Fruit fly (Drosophila melanogaster): ENCODE data around the gene Mettl3.

Gene Mettl3

DNA sequence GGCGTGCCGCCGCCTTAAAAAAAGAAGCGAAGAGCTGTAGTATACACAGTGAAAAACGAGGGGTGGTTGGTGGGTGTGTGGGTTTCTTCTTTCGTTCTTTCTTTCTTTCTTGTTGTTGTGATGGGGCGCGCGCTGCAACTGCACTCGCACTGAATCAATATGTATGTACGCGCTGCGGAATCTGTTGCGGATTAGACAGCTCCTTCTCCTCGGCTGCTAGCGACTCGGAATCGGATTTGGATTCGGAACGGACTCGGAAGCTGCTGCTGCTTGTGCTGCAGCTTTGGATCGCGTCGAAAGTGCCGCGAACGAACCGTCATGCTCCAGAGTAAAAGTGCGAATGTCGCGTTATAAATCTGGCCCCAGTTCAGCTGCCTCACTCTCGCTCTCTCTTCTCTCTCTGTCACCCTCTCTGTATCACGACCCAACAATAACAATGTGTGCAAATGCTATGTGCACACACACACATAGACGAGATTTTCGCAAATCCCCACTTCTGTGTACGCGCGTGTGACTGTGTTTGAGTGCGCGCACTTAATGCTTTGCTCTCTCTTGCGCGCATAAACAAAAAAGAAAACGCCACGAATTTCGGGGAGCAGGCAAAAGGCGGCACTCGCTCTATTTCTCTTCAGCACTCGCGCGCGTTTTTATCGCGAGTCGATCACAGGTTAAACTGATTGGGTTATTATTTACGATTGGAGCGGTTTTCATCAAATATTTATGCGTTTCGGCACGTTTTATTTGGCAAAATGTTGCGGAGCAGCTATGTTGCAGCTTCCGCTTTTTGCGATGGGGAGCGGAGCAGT, 735 bp upstream of the Mettl3 start (continued):
- TF ChIP-seq Hey (tag; optimal IDR thresholded peaks at IDR 0.05) = no peak
- TF ChIP-seq CG12236 (GFP tag; optimal IDR thresholded peaks at IDR 0.05) = no peak
- no peak for TF ChIP-seq az2 (GFP tag; optimal IDR thresholded peaks at IDR 0.05)
- TF ChIP-seq fd64A (GFP tag; optimal IDR thresholded peaks at IDR 0.05) = no peak
- TF ChIP-seq mam (GFP tag; optimal IDR thresholded peaks at IDR 0.05) = no peak
- no peak for TF ChIP-seq Kr (GFP tag; optimal IDR thresholded peaks at IDR 0.05)
- no peak for TF ChIP-seq CG10209 (GFP tag; optimal IDR thresholded peaks at IDR 0.05)
- no peak for TF ChIP-seq luna (GFP tag; optimal IDR thresholded peaks at IDR 0.05)
- TF ChIP-seq CG1832 (GFP tag; optimal IDR thresholded peaks at IDR 0.05) = peak; percentile 51
- no peak for TF ChIP-seq Hr78 (GFP tag; optimal IDR thresholded peaks at IDR 0.05)
- TF ChIP-seq CG1024 (GFP tag; IDR thresholded peaks at IDR 0.05) = no peak
- TF ChIP-seq CG12942 (GFP tag; optimal IDR thresholded peaks at IDR 0.05) = no peak
- no peak for TF ChIP-seq CG18764 (GFP tag; optimal IDR thresholded peaks at IDR 0.05)
- TF ChIP-seq NfI (GFP tag; optimal IDR thresholded peaks at IDR 0.05) = no peak
- no peak for TF ChIP-seq CG6791 (GFP tag; IDR thresholded peaks at IDR 0.05; ENCODE audit: partially characterized antibody)
- TF ChIP-seq CG18011 (GFP tag; optimal IDR thresholded peaks at IDR 0.05) = no peak
- TF ChIP-seq CG2875 (GFP tag; optimal IDR thresholded peaks at IDR 0.05) = no peak
- no peak for TF ChIP-seq pan (optimal IDR thresholded peaks at IDR 0.05)
- TF ChIP-seq pan (GFP tag; optimal IDR thresholded peaks at IDR 0.05 in 1 of 2, IDR thresholded peaks at IDR 0.05 in 1 of 2) = peak in 1 of 2 experiments; percentile 17
- TF ChIP-seq CG5245 (GFP tag; optimal IDR thresholded peaks at IDR 0.05) = no peak
- no peak for TF ChIP-seq CG12104 (GFP tag; optimal IDR thresholded peaks at IDR 0.05)
- no peak for TF ChIP-seq CG17829 (tag; optimal IDR thresholded peaks at IDR 0.05)
- TF ChIP-seq CG15073 (GFP tag; optimal IDR thresholded peaks at IDR 0.05) = no peak
- TF ChIP-seq Neu2 (GFP tag; optimal IDR thresholded peaks at IDR 0.05; ENCODE audit: borderline replicate concordance) = no peak
- TF ChIP-seq corto (GFP tag; optimal IDR thresholded peaks at IDR 0.05) = no peak
- TF ChIP-seq CG4360 (GFP tag; IDR thresholded peaks at IDR 0.05) = peak; percentile 67
- no peak for TF ChIP-seq nerfin-2 (GFP tag; IDR thresholded peaks at IDR 0.05; ENCODE audit: partially characterized antibody)
- peak; percentile 49 for TF ChIP-seq Med (GFP tag)
- no peak for TF ChIP-seq CG7987 (GFP tag; optimal IDR thresholded peaks at IDR 0.05)
- TF ChIP-seq Doc2 (GFP tag; IDR thresholded peaks at IDR 0.05) = no peak
- TF ChIP-seq CG10274 (GFP tag; optimal IDR thresholded peaks at IDR 0.05) = no peak
- no peak for TF ChIP-seq CG30020 (tag; optimal IDR thresholded peaks at IDR 0.05)
- TF ChIP-seq Tbp (GFP tag; optimal IDR thresholded peaks at IDR 0.05) = no peak
- no peak for TF ChIP-seq CG42726 (GFP tag; IDR thresholded peaks at IDR 0.05; ENCODE audit: partially characterized antibody)
- peak; percentile 26 for TF ChIP-seq CG12299 (tag; optimal IDR thresholded peaks at IDR 0.05)
- peak; percentile 6 for TF ChIP-seq CG3281 (GFP tag; optimal IDR thresholded peaks at IDR 0.05)
- TF ChIP-seq CG4424 (GFP tag; optimal IDR thresholded peaks at IDR 0.05) = no peak
- peak; percentile 34 for TF ChIP-seq CG13894 (tag; optimal IDR thresholded peaks at IDR 0.05)
- no peak for TF ChIP-seq CG34376 (GFP tag; optimal IDR thresholded peaks at IDR 0.05)
- no peak for TF ChIP-seq Dek (tag; optimal IDR thresholded peaks at IDR 0.05)
- peak; percentile 9 for TF ChIP-seq Meics (GFP tag; optimal IDR thresholded peaks at IDR 0.05)
- no peak for TF ChIP-seq CG12769 (tag; optimal IDR thresholded peaks at IDR 0.05)
- no peak for TF ChIP-seq abd-A (tag; optimal IDR thresholded peaks at IDR 0.05)
- TF ChIP-seq chif (GFP tag; optimal IDR thresholded peaks at IDR 0.05) = no peak
- peak; percentile 49 for TF ChIP-seq caup (GFP tag; optimal IDR thresholded peaks at IDR 0.05; ENCODE audit: severe bottlenecking)
- TF ChIP-seq br (optimal IDR thresholded peaks at IDR 0.05) = no peak
- TF ChIP-seq CkIIα-i1 (GFP tag; IDR thresholded peaks at IDR 0.05) = no peak
- no peak for TF ChIP-seq Ets97D (GFP tag; optimal IDR thresholded peaks at IDR 0.05)
- TF ChIP-seq CG7372 (GFP tag; IDR thresholded peaks at IDR 0.05) = peak; percentile 25; the same call in 1 of the 2 replicates

All from whole organism, embryonic.